Worm (Caenorhabditis elegans) whole organism, midembryonic: Measurements from ENCODE around the gene slc-25A18.1.

ENCODE experiments used
- flt-1 ChIP-seq: fragments of 200-800 bp; sonication (Bioruptor generic); IDR thresholded peaks from 2 replicates; pipeline ENCODE4 v1.3.6; 2022; ENCODE audit warnings: missing genetic modification characterization, missing compliant biosample characterization
- klf-2 ChIP-seq: fragments of 200-800 bp; sonication (Bioruptor generic); conservative IDR thresholded peaks from 2 replicates; pipeline ENCODE4 v1.3.6; 2022; ENCODE audit warnings: missing genetic modification reagents, missing genetic modification characterization, missing compliant biosample characterization
- med-1 ChIP-seq: sonication (generic microtip); optimal IDR thresholded peaks from 2 replicates; lab custom pipeline; 2017; ENCODE audit warnings: missing genetic modification characterization, mild to moderate bottlenecking, missing compliant biosample characterization, antibody characterized with exemption, missing genetic modification reagents; ENCODE audit not compliant: insufficient read depth
- ref-1 ChIP-seq: fragments of 200-800 bp; sonication (Bioruptor generic); conservative IDR thresholded peaks from 2 replicates; pipeline ENCODE4 v1.3.6; 2022; ENCODE audit warnings: missing genetic modification reagents, missing genetic modification characterization, missing compliant biosample characterization
- tab-1 ChIP-seq: fragments of 200-800 bp; sonication (Bioruptor generic); IDR thresholded peaks from 2 replicates; pipeline ENCODE4 v1.3.6; 2022; ENCODE audit warnings: missing genetic modification characterization, missing compliant biosample characterization
- ztf-23 ChIP-seq: fragments of 200-800 bp; sonication (Bioruptor generic); IDR thresholded peaks from 2 replicates; pipeline ENCODE4 v1.3.6; 2022; ENCODE audit warnings: missing genetic modification reagents, missing genetic modification characterization, missing compliant biosample characterization
- ztf-29 ChIP-seq: fragments of 200-800 bp; sonication (Bioruptor generic); IDR thresholded peaks from 2 replicates; pipeline ENCODE4 v1.3.6; 2022; ENCODE audit warnings: missing genetic modification reagents, missing genetic modification characterization, missing compliant biosample characterization

- TF ChIP-seq ztf-29 (GFP tag; lab: Robert Waterston, UW) = no peak
- TF ChIP-seq med-1 (GFP tag; lab: Kevin White, UChicago) = no peak
- TF ChIP-seq flt-1 = no peak
- TF ChIP-seq klf-2 (GFP tag; lab: Robert Waterston, UW) = no peak
- TF ChIP-seq ref-1 (GFP tag; lab: Robert Waterston, UW) = no peak
- no peak for TF ChIP-seq ztf-23 (GFP tag; lab: Robert Waterston, UW)
- TF ChIP-seq tab-1 (GFP tag; lab: Robert Waterston, UW) = no peak
Measured at ce11 chrX:15039029-15039695, 35.4 kb upstream of the slc-25A18.1 start.
